Worm (Caenorhabditis elegans): ENCODE data around the gene lin-13.

The lin-13 gene

ce11 chrIII:7709391-7709790, at the start of gene lin-13:
lin-13 (minus strand) TSS chrIII:7709491.
- TF ChIP-seq ceh-48 (tag; optimal IDR thresholded peaks at IDR 0.05) (no peak), ttx-3 (tag; optimal IDR thresholded peaks at IDR 0.05) (no peak), ceh-6 (GFP tag; optimal IDR thresholded peaks at IDR 0.05) (no peak), madf-2 (tag; optimal IDR thresholded peaks at IDR 0.05) (no peak), fkh-10 (GFP tag; optimal IDR thresholded peaks at IDR 0.05) (no peak)

ce11 chrIII:7758562-7758961, 49.3 kb upstream of the lin-13 start, which contains the start of gene pcp-1:
pcp-1 (plus strand) TSS chrIII:7758903.
- TF ChIP-seq fkh-6 (tag; optimal IDR thresholded peaks at IDR 0.05) = no peak
- no peak for TF ChIP-seq zip-5 (tag; optimal IDR thresholded peaks at IDR 0.05)
- TF ChIP-seq elt-2 (tag; optimal IDR thresholded peaks at IDR 0.05) = peak; percentile 25

ce11 chrIII:7754348-7754747, 45.1 kb upstream of the lin-13 start, which contains the start of gene cdh-3:
cdh-3 (minus strand) TSS chrIII:7754448.
- TF ChIP-seq sox-4 (tag; optimal IDR thresholded peaks at IDR 0.05) (no peak), hlh-6 (tag; optimal IDR thresholded peaks at IDR 0.05) (no peak), tbx-2 (tag; optimal IDR thresholded peaks at IDR 0.05) (no peak), fkh-10 (GFP tag; optimal IDR thresholded peaks at IDR 0.05) (no peak), odd-2 (tag; optimal IDR thresholded peaks at IDR 0.05) (no peak), unc-3 (GFP tag; conservative IDR thresholded peaks at IDR 0.05) (no peak), unc-3 (tag; optimal IDR thresholded peaks at IDR 0.05) (no peak), nfya-1 (tag; optimal IDR thresholded peaks at IDR 0.05) (no peak), ceh-48 (tag; optimal IDR thresholded peaks at IDR 0.05) (no peak), syd-9 (tag; optimal IDR thresholded peaks at IDR 0.05) (no peak), pax-1 (tag; optimal IDR thresholded peaks at IDR 0.05) (no peak), ztf-16 (tag; optimal IDR thresholded peaks at IDR 0.05) (no peak), T23F11.4 (GFP tag; optimal IDR thresholded peaks at IDR 0.05) (no peak), dve-1 (tag; optimal IDR thresholded peaks at IDR 0.05) (no peak), pag-3 (tag; optimal IDR thresholded peaks at IDR 0.05; ENCODE audit: borderline replicate concordance) (no peak), zip-5 (tag; optimal IDR thresholded peaks at IDR 0.05) (no peak), unc-86 (tag; optimal IDR thresholded peaks at IDR 0.05) (no peak), sdc-2 (tag; optimal IDR thresholded peaks at IDR 0.05) (no peak), hlh-8 (tag; optimal IDR thresholded peaks at IDR 0.05) (no peak)

ce11 chrIII:7743183-7743582, 33.9 kb upstream of the lin-13 start:
- TF ChIP-seq unc-86 (tag; optimal IDR thresholded peaks at IDR 0.05) = no peak
- no peak for TF ChIP-seq odd-2 (tag; optimal IDR thresholded peaks at IDR 0.05)
- no peak for TF ChIP-seq tbx-2 (tag; optimal IDR thresholded peaks at IDR 0.05)
- no peak for TF ChIP-seq pax-1 (tag; optimal IDR thresholded peaks at IDR 0.05)
- TF ChIP-seq ceh-9 (tag; optimal IDR thresholded peaks at IDR 0.05) = no peak
- no peak for TF ChIP-seq ceh-30 (tag; optimal IDR thresholded peaks at IDR 0.05)
- no peak for TF ChIP-seq ets-4 (tag; optimal IDR thresholded peaks at IDR 0.05)
- no peak for TF ChIP-seq C38D4.7 (GFP tag; optimal IDR thresholded peaks at IDR 0.05)
- TF ChIP-seq pros-1 (tag; optimal IDR thresholded peaks at IDR 0.05) = no peak
- TF ChIP-seq K09A11.1 (tag; optimal IDR thresholded peaks at IDR 0.05; ENCODE audit: insufficient read depth) = no peak
- TF ChIP-seq hlh-8 (tag; optimal IDR thresholded peaks at IDR 0.05) = no peak
- no peak for TF ChIP-seq fkh-6 (tag; optimal IDR thresholded peaks at IDR 0.05)
- TF ChIP-seq elt-2 (tag; optimal IDR thresholded peaks at IDR 0.05) = no peak
- TF ChIP-seq gmeb-2 (tag; optimal IDR thresholded peaks at IDR 0.05) = no peak
- TF ChIP-seq fax-1 (tag; optimal IDR thresholded peaks at IDR 0.05) = no peak
- TF ChIP-seq dmd-4 (tag; optimal IDR thresholded peaks at IDR 0.05; ENCODE audit: borderline replicate concordance) = no peak
- no peak for TF ChIP-seq eyg-1 (tag; optimal IDR thresholded peaks at IDR 0.05)

- TF ChIP-seq ceh-9 (tag; optimal IDR thresholded peaks at IDR 0.05) (no peak), ceh-34 (tag; optimal IDR thresholded peaks at IDR 0.05) (peak; percentile 19)
These were observed 28.5 kb upstream of the lin-13 start for ce11 chrIII:7737646-7738258.
